Fruit fly (Drosophila melanogaster) whole organism, prepupa: Measurements from ENCODE around the gene Hsc70-3.

ENCODE experiments used
- Blimp-1 ChIP-seq: fragments of 200-800 bp; sonication (Bioruptor generic); optimal IDR thresholded peaks from 3 replicates; lab custom pipeline; 2017; ENCODE audit warnings: missing biosample characterization, missing genetic modification characterization, mild to moderate bottlenecking, moderate library complexity, missing genetic modification reagents
- CG10631 ChIP-seq: fragments of 200-800 bp; sonication (Bioruptor generic); optimal IDR thresholded peaks from 2 replicates; lab custom pipeline; 2016; ENCODE audit warnings: missing biosample characterization, missing genetic modification characterization
- CG10669 ChIP-seq: fragments of 200-800 bp; sonication (Bioruptor generic); optimal IDR thresholded peaks from 3 replicates; lab custom pipeline; 2018; ENCODE audit warnings: missing biosample characterization, mild to moderate bottlenecking, missing genetic modification characterization, moderate library complexity
- CG11902 ChIP-seq: fragments of 200-800 bp; sonication (Bioruptor generic); optimal IDR thresholded peaks from 3 replicates; lab custom pipeline; 2016; ENCODE audit warnings: missing biosample characterization, missing genetic modification characterization
- CG15336 ChIP-seq: fragments of 200-800 bp; sonication (Bioruptor generic); IDR thresholded peaks from 2 replicates; pipeline ENCODE4 v1.3.6; 2022; ENCODE audit warnings: missing biosample characterization, missing genetic modification characterization
- CG3032 ChIP-seq: fragments of 200-800 bp; optimal IDR thresholded peaks from 2 replicates; lab custom pipeline; 2019; ENCODE audit warnings: missing biosample characterization, mild to moderate bottlenecking, missing genetic modification characterization, moderate library complexity
- CG31627 ChIP-seq: fragments of 200-800 bp; sonication (Bioruptor generic); optimal IDR thresholded peaks from 3 replicates; lab custom pipeline; 2016; ENCODE audit warnings: missing biosample characterization, missing genetic modification characterization
- CG32006 ChIP-seq: fragments of 200-800 bp; sonication (Bioruptor generic); optimal IDR thresholded peaks from 3 replicates; lab custom pipeline; 2017; ENCODE audit warnings: missing biosample characterization, mild to moderate bottlenecking, missing genetic modification characterization
- CG34406 ChIP-seq: fragments of 200-800 bp; sonication (Bioruptor generic); optimal IDR thresholded peaks from 3 replicates; lab custom pipeline; 2016; ENCODE audit warnings: missing biosample characterization, missing genetic modification characterization
- CG3919 ChIP-seq: fragments of 200-800 bp; sonication (Bioruptor generic); optimal IDR thresholded peaks from 3 replicates; lab custom pipeline; 2016; ENCODE audit warnings: missing biosample characterization, missing genetic modification characterization
- CG4318 ChIP-seq: fragments of 200-800 bp; sonication (Bioruptor generic); optimal IDR thresholded peaks from 3 replicates; lab custom pipeline; 2017; ENCODE audit warnings: missing biosample characterization, mild to moderate bottlenecking, missing genetic modification characterization
- CG6163 ChIP-seq: fragments of 200-800 bp; sonication (Bioruptor generic); IDR thresholded peaks from 3 replicates; pipeline ENCODE4 v1.3.6; 2022; ENCODE audit warnings: missing biosample characterization, missing genetic modification characterization
- CG6276 ChIP-seq: fragments of 200-800 bp; sonication (Bioruptor generic); optimal IDR thresholded peaks from 2 replicates; lab custom pipeline; 2017; ENCODE audit warnings: missing biosample characterization, mild to moderate bottlenecking, missing genetic modification characterization
- CG6808 ChIP-seq: fragments of 200-800 bp; sonication (Bioruptor generic); optimal IDR thresholded peaks from 3 replicates; lab custom pipeline; 2017; ENCODE audit warnings: missing biosample characterization, missing genetic modification characterization, mild to moderate bottlenecking, moderate library complexity, missing genetic modification reagents
- CG6854 ChIP-seq: fragments of 200-800 bp; sonication (Bioruptor generic); optimal IDR thresholded peaks from 2 replicates; lab custom pipeline; 2017; ENCODE audit warnings: missing biosample characterization, mild to moderate bottlenecking, missing genetic modification characterization
- CG8119 ChIP-seq: fragments of 200-800 bp; sonication (Bioruptor generic); IDR thresholded peaks from 3 replicates; pipeline ENCODE4 v1.3.6; 2022; ENCODE audit warnings: missing biosample characterization, missing genetic modification characterization
- CG8319 ChIP-seq: fragments of 200-800 bp; sonication (Bioruptor generic); optimal IDR thresholded peaks from 3 replicates; lab custom pipeline; 2016; ENCODE audit warnings: missing biosample characterization, missing genetic modification characterization
- CG8632 ChIP-seq: fragments of 200-800 bp; sonication (Bioruptor generic); optimal IDR thresholded peaks from 3 replicates; lab custom pipeline; 2016; ENCODE audit warnings: missing biosample characterization, missing genetic modification characterization
- Eip75B ChIP-seq: fragments of 200-800 bp; sonication (Bioruptor generic); optimal IDR thresholded peaks from 3 replicates; lab custom pipeline; 2016; ENCODE audit warnings: missing biosample characterization, missing genetic modification characterization
- Eip78C ChIP-seq: fragments of 200-800 bp; sonication (Bioruptor generic); peaks from one replicate; lab custom pipeline; 2016; ENCODE audit warnings: missing biosample characterization, missing genetic modification characterization
- Eip93F ChIP-seq: fragments of 200-800 bp; sonication (Bioruptor generic); optimal IDR thresholded peaks from 2 replicates; lab custom pipeline; 2016; ENCODE audit warnings: missing biosample characterization, mild to moderate bottlenecking, missing genetic modification characterization
- Ets21C ChIP-seq: fragments of 200-800 bp; sonication (Bioruptor generic); optimal IDR thresholded peaks from 3 replicates; lab custom pipeline; 2016; ENCODE audit warnings: missing biosample characterization, missing genetic modification characterization
- Ets96B ChIP-seq: fragments of 200-800 bp; optimal IDR thresholded peaks from 2 replicates; lab custom pipeline; 2019; ENCODE audit warnings: missing biosample characterization, mild to moderate bottlenecking, missing genetic modification characterization, moderate library complexity
- Gug ChIP-seq: fragments of 200-800 bp; sonication (Bioruptor generic); IDR thresholded peaks from 2 replicates; pipeline ENCODE4 v1.3.6; 2022; ENCODE audit warnings: missing biosample characterization, missing genetic modification characterization
- Hr38 ChIP-seq: sonication (Bioruptor generic); optimal IDR thresholded peaks from 2 replicates; lab custom pipeline; 2016; ENCODE audit warnings: missing biosample characterization, missing genetic modification characterization
- Hr39 ChIP-seq: fragments of 200-800 bp; sonication (Bioruptor generic); optimal IDR thresholded peaks from 2 replicates; lab custom pipeline; 2016; ENCODE audit warnings: missing biosample characterization, missing genetic modification characterization
- Hr4 ChIP-seq: fragments of 200-800 bp; sonication (Bioruptor generic); optimal IDR thresholded peaks from 3 replicates; lab custom pipeline; 2016; ENCODE audit warnings: missing biosample characterization, missing genetic modification characterization
- Lpt ChIP-seq: fragments of 200-800 bp; sonication (Bioruptor generic); optimal IDR thresholded peaks from 3 replicates; lab custom pipeline; 2016; ENCODE audit warnings: missing biosample characterization, missing genetic modification characterization
- Met ChIP-seq: fragments of 200-800 bp; sonication (Bioruptor generic); optimal IDR thresholded peaks from 3 replicates; lab custom pipeline; 2016; ENCODE audit warnings: missing biosample characterization, missing genetic modification characterization
- OdsH ChIP-seq: fragments of 200-800 bp; sonication (Bioruptor generic); optimal IDR thresholded peaks from 3 replicates; lab custom pipeline; 2016; ENCODE audit warnings: missing biosample characterization, missing genetic modification characterization
- Smox ChIP-seq: fragments of 200-800 bp; sonication (Bioruptor generic); optimal IDR thresholded peaks from 3 replicates; lab custom pipeline; 2016; ENCODE audit warnings: missing biosample characterization, missing genetic modification characterization
- Sox102F ChIP-seq: fragments of 200-800 bp; sonication (Bioruptor generic); optimal IDR thresholded peaks from 2 replicates; lab custom pipeline; 2016; ENCODE audit warnings: missing biosample characterization, mild to moderate bottlenecking, missing genetic modification characterization
- Sox14 ChIP-seq: fragments of 200-800 bp; sonication (Bioruptor generic); optimal IDR thresholded peaks from 3 replicates; lab custom pipeline; 2016; ENCODE audit warnings: missing biosample characterization, missing genetic modification characterization
- Sox15 ChIP-seq: fragments of 200-800 bp; sonication (Bioruptor generic); optimal IDR thresholded peaks from 3 replicates; lab custom pipeline; 2016; ENCODE audit warnings: missing biosample characterization, missing genetic modification characterization
- acj6 ChIP-seq: fragments of 200-800 bp; sonication (Bioruptor generic); optimal IDR thresholded peaks from 3 replicates; lab custom pipeline; 2016; ENCODE audit warnings: missing biosample characterization, missing genetic modification characterization
- cyc ChIP-seq: fragments of 200-800 bp; sonication (Bioruptor generic); optimal IDR thresholded peaks from 3 replicates; lab custom pipeline; 2016; ENCODE audit warnings: missing biosample characterization, missing genetic modification characterization
- dac ChIP-seq: fragments of 200-800 bp; sonication (Bioruptor generic); optimal IDR thresholded peaks from 2 replicates; lab custom pipeline; 2017; ENCODE audit warnings: missing biosample characterization, mild to moderate bottlenecking, missing genetic modification characterization
- dsx ChIP-seq: fragments of 200-800 bp; optimal IDR thresholded peaks from 3 replicates; lab custom pipeline; 2019; ENCODE audit warnings: missing biosample characterization, mild to moderate bottlenecking, missing genetic modification characterization, moderate library complexity; ENCODE audit not compliant: poor library complexity, severe bottlenecking
- eg ChIP-seq: fragments of 200-800 bp; sonication (Bioruptor generic); IDR thresholded peaks from 3 replicates; pipeline ENCODE4 v1.3.6; 2022; ENCODE audit warnings: missing biosample characterization, missing genetic modification characterization
- esn ChIP-seq: fragments of 200-800 bp; sonication (Bioruptor generic); optimal IDR thresholded peaks from 2 replicates; lab custom pipeline; 2016; ENCODE audit warnings: missing biosample characterization, mild to moderate bottlenecking, missing genetic modification characterization, moderate library complexity
- fd85E ChIP-seq: fragments of 200-800 bp; sonication (Bioruptor generic); optimal IDR thresholded peaks from 3 replicates; lab custom pipeline; 2016; ENCODE audit warnings: missing biosample characterization, missing genetic modification characterization
- fkh ChIP-seq: fragments of 200-800 bp; sonication (Bioruptor generic); optimal IDR thresholded peaks from 3 replicates; lab custom pipeline; 2017; ENCODE audit warnings: missing biosample characterization, mild to moderate bottlenecking, missing genetic modification characterization, moderate library complexity
- lz ChIP-seq: fragments of 200-800 bp; sonication (Bioruptor generic); optimal IDR thresholded peaks from 3 replicates; lab custom pipeline; 2016; ENCODE audit warnings: missing biosample characterization, missing genetic modification characterization
- net ChIP-seq: fragments of 200-800 bp; sonication (Bioruptor generic); optimal IDR thresholded peaks from 3 replicates; lab custom pipeline; 2016; ENCODE audit warnings: missing biosample characterization, missing genetic modification characterization
- pdm3 ChIP-seq: fragments of 200-800 bp; sonication (Bioruptor generic); optimal IDR thresholded peaks from 3 replicates; lab custom pipeline; 2016; ENCODE audit warnings: missing biosample characterization, missing genetic modification characterization
- salr ChIP-seq, 2 experiments: fragments of 200-800 bp; sonication (Bioruptor generic); optimal IDR thresholded peaks; 3 replicates each; lab custom pipeline; 2016 to 2018; ENCODE audit warnings: missing biosample characterization in 2 of 2, missing genetic modification characterization in 2 of 2, mild to moderate bottlenecking in 1 of 2
- topi ChIP-seq: fragments of 200-800 bp; sonication (Bioruptor generic); optimal IDR thresholded peaks from 3 replicates; lab custom pipeline; 2016; ENCODE audit warnings: missing biosample characterization, missing genetic modification characterization
- vri ChIP-seq: fragments of 200-800 bp; sonication (Bioruptor generic); optimal IDR thresholded peaks from 3 replicates; lab custom pipeline; 2016; ENCODE audit warnings: missing biosample characterization, mild to moderate bottlenecking, missing genetic modification characterization

Gene Hsc70-3

dm6 chrX:11854758-11855465, 48.0 kb upstream of the Hsc70-3 start, which contains the start of the genes CG10347 and ATP7 (continued):
- TF ChIP-seq Sox15, result no peak
- peak; percentile 17; the same call in 1 of the 3 replicates for TF ChIP-seq CG8119 (GFP tag; lab: Robert Waterston, UW)
- TF ChIP-seq topi (GFP tag; lab: Kevin White, UChicago), result peak; percentile 37
- no peak for TF ChIP-seq CG6276
- TF ChIP-seq CG8632, result no peak
- TF ChIP-seq OdsH, result peak; percentile 25
- TF ChIP-seq esn (GFP tag; lab: Kevin White, UChicago), result peak; percentile 50
- peak; percentile 22 for TF ChIP-seq Eip75B (GFP tag; lab: Kevin White, UChicago)
- peak; percentile 8 for TF ChIP-seq Hr39 (GFP tag; lab: Kevin White, UChicago)
- TF ChIP-seq Gug (GFP tag; lab: Robert Waterston, UW), result no peak
- peak; percentile 30 for TF ChIP-seq Sox14 (GFP tag; lab: Kevin White, UChicago)
- TF ChIP-seq CG10669 (GFP tag; lab: Kevin White, UChicago), result no peak
- TF ChIP-seq Smox, result peak; percentile 22
- TF ChIP-seq Lpt (GFP tag; lab: Kevin White, UChicago), result no peak
- no peak for TF ChIP-seq Eip93F
- peak; percentile 21 for TF ChIP-seq CG31627 (GFP tag; lab: Kevin White, UChicago)
- peak; percentile 7 for TF ChIP-seq net (GFP tag; lab: Kevin White, UChicago)
- peak; percentile 7 for TF ChIP-seq Ets21C (GFP tag; lab: Kevin White, UChicago)
- TF ChIP-seq lz (GFP tag; lab: Kevin White, UChicago), result peak; percentile 21
- peak; percentile 1 for TF ChIP-seq CG3032 (tag; lab: Kevin White, UChicago)
- TF ChIP-seq Hr38 (GFP tag; lab: Kevin White, UChicago), result no peak

- TF ChIP-seq acj6 (GFP tag; lab: Kevin White, UChicago) (no peak), CG6808 (GFP tag; lab: Kevin White, UChicago) (no peak), cyc (GFP tag; lab: Kevin White, UChicago) (peak; percentile 49), CG15336 (no peak), Eip93F (no peak), CG6854 (GFP tag; lab: Kevin White, UChicago) (no peak), eg (GFP tag; lab: Robert Waterston, UW) (no peak), esn (GFP tag; lab: Kevin White, UChicago) (peak; percentile 40), dsx (GFP tag; lab: Kevin White, UChicago) (no peak), dac (GFP tag; lab: Kevin White, UChicago) (no peak), OdsH (peak; percentile 9), Blimp-1 (GFP tag; lab: Kevin White, UChicago) (no peak), pdm3 (GFP tag; lab: Kevin White, UChicago) (no peak), CG6276 (no peak), Gug (GFP tag; lab: Robert Waterston, UW) (no peak), Sox102F (GFP tag; lab: Kevin White, UChicago) (no peak), fkh (GFP tag; lab: Kevin White, UChicago) (peak; percentile 65), CG4318 (GFP tag; lab: Kevin White, UChicago) (no peak), CG10631 (GFP tag; lab: Kevin White, UChicago) (peak; percentile 27), CG3032 (tag; lab: Kevin White, UChicago) (peak; percentile 6), vri (GFP tag; lab: Kevin White, UChicago) (peak; percentile 73), CG34406 (GFP tag; lab: Kevin White, UChicago) (no peak), CG11902 (no peak), CG8319 (no peak), Hr39 (GFP tag; lab: Kevin White, UChicago) (peak; percentile 29), Hr4 (no peak), topi (GFP tag; lab: Kevin White, UChicago) (peak; percentile 14), Ets96B (tag; lab: Kevin White, UChicago) (no peak), CG3919 (GFP tag; lab: Kevin White, UChicago) (peak; percentile 42), salr (GFP tag; optimal IDR thresholded peaks at IDR 0.05; lab: Kevin White, UChicago) (no peak), CG6163 (GFP tag; lab: Robert Waterston, UW) (no peak), CG32006 (GFP tag; lab: Kevin White, UChicago) (no peak), net (GFP tag; lab: Kevin White, UChicago) (no peak), Sox15 (no peak), Eip78C (GFP tag; lab: Kevin White, UChicago) (peak; percentile 37), Met (GFP tag; lab: Kevin White, UChicago) (peak; percentile 14), fd85E (GFP tag; lab: Kevin White, UChicago) (no peak), Eip75B (GFP tag; lab: Kevin White, UChicago) (no peak)
These were observed 45.4 kb upstream of the Hsc70-3 start, which contains the start of gene p24-1 for dm6 chrX:11852310-11852709. Gene p24-1 (minus strand): TSS chrX:11852530.
